Worm (Caenorhabditis elegans) whole organism, L4 larva: ENCODE results near the gene rpl-33.

Experiments used
- F26F4.8 ChIP-seq: fragments of 200-800 bp; sonication (Bioruptor generic); conservative IDR thresholded peaks from 2 replicates; pipeline ENCODE4 v1.3.6; 2022; ENCODE audit warnings: missing genetic modification characterization, missing compliant biosample characterization
- F37D6.2 ChIP-seq: sonication (generic microtip); optimal IDR thresholded peaks from 2 replicates; lab custom pipeline; 2016; ENCODE audit warnings: mild to moderate bottlenecking, missing genetic modification characterization, missing compliant biosample characterization
- Y48G9A.11 ChIP-seq: fragments of 200-800 bp; sonication (Bioruptor generic); IDR thresholded peaks from 2 replicates; pipeline ENCODE4 v1.3.6; 2022; ENCODE audit warnings: missing genetic modification reagents, missing genetic modification characterization, missing compliant biosample characterization
- Y75B8A.6 ChIP-seq: fragments of 200-800 bp; sonication (Bioruptor generic); IDR thresholded peaks from 2 replicates; pipeline ENCODE4 v1.3.6; 2022; ENCODE audit warnings: missing genetic modification reagents, missing genetic modification characterization, missing compliant biosample characterization
- ZK546.5 ChIP-seq, 2 experiments: sonication (generic microtip); optimal IDR thresholded peaks; 2 replicates each; lab custom pipeline; 2017; ENCODE audit warnings: missing biosample characterization in 2 of 2, missing genetic modification characterization in 2 of 2
- aha-1 ChIP-seq: fragments of 150-350 bp; peaks from one replicate; lab custom pipeline; 2014; ENCODE audit warnings: missing biosample characterization, missing genetic modification characterization
- ama-1 ChIP-seq: fragments of 150-350 bp; optimal IDR thresholded peaks from 2 replicates; lab custom pipeline; 2014; ENCODE audit warnings: inconsistent platforms, mixed read lengths
- ceh-28 ChIP-seq: fragments of 150-350 bp; optimal IDR thresholded peaks from 2 replicates; lab custom pipeline; 2014; ENCODE audit warnings: missing biosample characterization, missing genetic modification reagents, missing genetic modification characterization
- ceh-62 ChIP-seq: sonication (generic microtip); optimal IDR thresholded peaks from 2 replicates; lab custom pipeline; 2017; ENCODE audit warnings: missing biosample characterization, missing genetic modification characterization
- ces-1 ChIP-seq: fragments of 150-350 bp; sonication (generic microtip); optimal IDR thresholded peaks from 4 replicates; lab custom pipeline; 2014; ENCODE audit warnings: missing biosample characterization, missing genetic modification reagents, missing genetic modification characterization
- cey-2 ChIP-seq: sonication (generic microtip); optimal IDR thresholded peaks from 3 replicates; lab custom pipeline; 2017; ENCODE audit warnings: missing genetic modification characterization, mild to moderate bottlenecking, missing compliant biosample characterization, antibody characterized with exemption, borderline replicate concordance; ENCODE audit not compliant: insufficient read depth
- daf-12 ChIP-seq: fragments of 150-350 bp; optimal IDR thresholded peaks from 2 replicates; lab custom pipeline; 2014; ENCODE audit warnings: missing biosample characterization, missing genetic modification reagents, missing genetic modification characterization
- daf-19 ChIP-seq: fragments of 200-800 bp; sonication (Bioruptor generic); conservative IDR thresholded peaks from 2 replicates; pipeline ENCODE4 v1.3.6; 2022; ENCODE audit warnings: missing genetic modification characterization, missing compliant biosample characterization
- dmd-6 ChIP-seq: fragments of 200-800 bp; sonication (Bioruptor generic); IDR thresholded peaks from 2 replicates; pipeline ENCODE4 v1.3.6; 2022; ENCODE audit warnings: missing genetic modification reagents, missing genetic modification characterization, missing compliant biosample characterization
- duxl-1 ChIP-seq: sonication (generic microtip); optimal IDR thresholded peaks from 2 replicates; lab custom pipeline; 2016; ENCODE audit warnings: mild to moderate bottlenecking, missing genetic modification characterization, moderate library complexity, missing compliant biosample characterization; ENCODE audit not compliant: poor library complexity
- egl-43 ChIP-seq: fragments of 200-800 bp; sonication (Bioruptor generic); IDR thresholded peaks from 2 replicates; pipeline ENCODE4 v1.3.6; 2022; ENCODE audit warnings: missing genetic modification reagents, missing genetic modification characterization, missing compliant biosample characterization
- fkh-10 ChIP-seq: fragments of 150-350 bp; optimal IDR thresholded peaks from 2 replicates; lab custom pipeline; 2014; ENCODE audit warnings: missing biosample characterization, missing genetic modification reagents, missing genetic modification characterization
- fos-1 ChIP-seq: fragments of 150-350 bp; optimal IDR thresholded peaks from 2 replicates; lab custom pipeline; 2014; ENCODE audit warnings: missing biosample characterization, missing genetic modification characterization
- hlh-11 ChIP-seq: fragments of 200-800 bp; sonication (Bioruptor generic); optimal IDR thresholded peaks from 2 replicates; lab custom pipeline; 2018; ENCODE audit warnings: mild to moderate bottlenecking, missing genetic modification characterization, missing compliant biosample characterization
- hmg-1.1 ChIP-seq: fragments of 200-800 bp; sonication (Bioruptor generic); IDR thresholded peaks from 2 replicates; pipeline ENCODE4 v1.3.6; 2022; ENCODE audit warnings: missing genetic modification reagents, missing genetic modification characterization, missing compliant biosample characterization
- lim-7 ChIP-seq: fragments of 200-800 bp; sonication (Bioruptor generic); IDR thresholded peaks from 2 replicates; pipeline ENCODE4 v1.3.6; 2022; ENCODE audit warnings: missing genetic modification characterization, missing compliant biosample characterization
- lin-1 ChIP-seq: fragments of 200-800 bp; sonication (Bioruptor generic); IDR thresholded peaks from 2 replicates; pipeline ENCODE4 v1.3.6; 2022; ENCODE audit warnings: missing genetic modification reagents, missing genetic modification characterization, missing compliant biosample characterization
- lin-13 ChIP-seq: fragments of 150-350 bp; optimal IDR thresholded peaks from 2 replicates; lab custom pipeline; 2014; ENCODE audit warnings: missing biosample characterization, missing genetic modification reagents, missing genetic modification characterization
- lir-3 ChIP-seq: sonication (generic microtip); optimal IDR thresholded peaks from 2 replicates; lab custom pipeline; 2016; ENCODE audit warnings: mild to moderate bottlenecking, missing genetic modification characterization, missing compliant biosample characterization
- lsy-2 ChIP-seq, 2 experiments: fragments of 150-350 bp in 1 of 2; sonication (generic microtip) in 1 of 2; optimal IDR thresholded peaks; 2 replicates each; lab custom pipeline; 2014 to 2017; ENCODE audit warnings: missing biosample characterization in 2 of 2, missing genetic modification characterization in 2 of 2
- madf-5 ChIP-seq, 2 experiments: fragments of 200-800 bp; sonication (Bioruptor generic); IDR thresholded peaks; 2 replicates each; pipeline ENCODE4 v1.3.6; 2022; ENCODE audit warnings: missing compliant biosample characterization in 2 of 2, missing genetic modification characterization in 2 of 2
- madf-9 ChIP-seq: fragments of 200-800 bp; sonication (Bioruptor generic); conservative IDR thresholded peaks from 2 replicates; pipeline ENCODE4 v1.3.6; 2022; ENCODE audit warnings: missing genetic modification reagents, missing genetic modification characterization, missing compliant biosample characterization
- mdl-1 ChIP-seq, 2 experiments: fragments of 150-350 bp in 1 of 2; sonication (generic microtip) in 1 of 2; optimal IDR thresholded peaks; 2 replicates each; lab custom pipeline; 2014 to 2017; ENCODE audit warnings: missing biosample characterization in 2 of 2, missing genetic modification characterization in 2 of 2
- mep-1 ChIP-seq: fragments of 150-350 bp; sonication (generic microtip); optimal IDR thresholded peaks from 3 replicates; lab custom pipeline; 2014; ENCODE audit warnings: missing biosample characterization, missing genetic modification characterization
- mes-2 ChIP-seq: sonication (generic microtip); optimal IDR thresholded peaks from 2 replicates; lab custom pipeline; 2016; ENCODE audit warnings: missing genotype, mild to moderate bottlenecking, missing genetic modification characterization, missing compliant biosample characterization; ENCODE audit not compliant: poor library complexity, severe bottlenecking
- mxl-3 ChIP-seq: fragments of 200-800 bp; sonication (Bioruptor generic); optimal IDR thresholded peaks from 2 replicates; lab custom pipeline; 2018; ENCODE audit warnings: mild to moderate bottlenecking, missing genetic modification characterization, missing compliant biosample characterization
- nhr-10 ChIP-seq: fragments of 150-350 bp; optimal IDR thresholded peaks from 2 replicates; lab custom pipeline; 2014; ENCODE audit warnings: missing biosample characterization, missing genetic modification characterization
- nhr-102 ChIP-seq: sonication (generic microtip); optimal IDR thresholded peaks from 2 replicates; lab custom pipeline; 2016; ENCODE audit warnings: mild to moderate bottlenecking, missing genetic modification characterization, moderate library complexity, missing compliant biosample characterization
- nhr-11 ChIP-seq: fragments of 150-350 bp; optimal IDR thresholded peaks from 2 replicates; lab custom pipeline; 2014; ENCODE audit warnings: missing biosample characterization, missing genetic modification characterization
- nhr-111 ChIP-seq: fragments of 200-800 bp; sonication (Bioruptor generic); optimal IDR thresholded peaks from 2 replicates; lab custom pipeline; 2018; ENCODE audit warnings: mild to moderate bottlenecking, missing genetic modification characterization, missing compliant biosample characterization
- nhr-28 ChIP-seq: fragments of 150-350 bp; optimal IDR thresholded peaks from 2 replicates; lab custom pipeline; 2014; ENCODE audit warnings: missing biosample characterization, missing genetic modification characterization
- nhr-42 ChIP-seq: fragments of 200-800 bp; sonication (Bioruptor generic); IDR thresholded peaks from 2 replicates; pipeline ENCODE4 v1.3.6; 2022; ENCODE audit warnings: missing genetic modification characterization, missing compliant biosample characterization
- nhr-48 ChIP-seq: sonication (generic microtip); optimal IDR thresholded peaks from 2 replicates; lab custom pipeline; 2016; ENCODE audit warnings: mild to moderate bottlenecking, missing genetic modification characterization, missing compliant biosample characterization
- nhr-76 ChIP-seq: fragments of 150-350 bp; optimal IDR thresholded peaks from 2 replicates; lab custom pipeline; 2014; ENCODE audit warnings: missing biosample characterization, missing genetic modification characterization
- rbr-2 ChIP-seq: sonication (generic microtip); optimal IDR thresholded peaks from 2 replicates; lab custom pipeline; 2016; ENCODE audit warnings: missing genotype, missing genetic modification characterization, missing compliant biosample characterization
- saeg-2 ChIP-seq: fragments of 200-800 bp; sonication (Bioruptor generic); IDR thresholded peaks from 2 replicates; pipeline ENCODE4 v1.3.6; 2022; ENCODE audit warnings: missing genetic modification reagents, missing genetic modification characterization, missing compliant biosample characterization
- sdz-12 ChIP-seq: fragments of 200-800 bp; sonication (Bioruptor generic); optimal IDR thresholded peaks from 2 replicates; lab custom pipeline; 2018; ENCODE audit warnings: mild to moderate bottlenecking, missing genetic modification characterization, missing compliant biosample characterization
- set-16 ChIP-seq: fragments of 200-800 bp; sonication (Bioruptor generic); IDR thresholded peaks from 2 replicates; pipeline ENCODE4 v1.3.6; 2022; ENCODE audit warnings: missing genetic modification reagents, missing genetic modification characterization, missing compliant biosample characterization
- skn-1 ChIP-seq: fragments of 150-350 bp; optimal IDR thresholded peaks from 2 replicates; lab custom pipeline; 2014; ENCODE audit warnings: missing biosample characterization, missing genetic modification characterization
- snpc-1.2 ChIP-seq: fragments of 200-800 bp; sonication (Bioruptor generic); IDR thresholded peaks from 2 replicates; pipeline ENCODE4 v1.3.6; 2022; ENCODE audit warnings: missing genetic modification reagents, missing genetic modification characterization, missing compliant biosample characterization
- spr-1 ChIP-seq: sonication (generic microtip); optimal IDR thresholded peaks from 2 replicates; lab custom pipeline; 2016; ENCODE audit warnings: mild to moderate bottlenecking, missing genetic modification characterization, missing compliant biosample characterization
- spr-3 ChIP-seq: fragments of 200-800 bp; sonication (Bioruptor generic); optimal IDR thresholded peaks from 2 replicates; lab custom pipeline; 2018; ENCODE audit warnings: mild to moderate bottlenecking, missing genetic modification characterization, missing compliant biosample characterization
- tra-1 ChIP-seq: fragments of 200-800 bp; sonication (Bioruptor generic); IDR thresholded peaks from 2 replicates; pipeline ENCODE4 v1.3.6; 2022; ENCODE audit warnings: missing genetic modification reagents, missing genetic modification characterization, missing compliant biosample characterization
- unc-130 ChIP-seq: sonication (generic microtip); optimal IDR thresholded peaks from 2 replicates; lab custom pipeline; 2016; ENCODE audit warnings: missing genetic modification reagents, missing genetic modification characterization, missing compliant biosample characterization
- zip-2 ChIP-seq: fragments of 150-350 bp; optimal IDR thresholded peaks from 2 replicates; lab custom pipeline; 2014; ENCODE audit warnings: missing biosample characterization, missing genetic modification characterization

The rpl-33 gene

DNA sequence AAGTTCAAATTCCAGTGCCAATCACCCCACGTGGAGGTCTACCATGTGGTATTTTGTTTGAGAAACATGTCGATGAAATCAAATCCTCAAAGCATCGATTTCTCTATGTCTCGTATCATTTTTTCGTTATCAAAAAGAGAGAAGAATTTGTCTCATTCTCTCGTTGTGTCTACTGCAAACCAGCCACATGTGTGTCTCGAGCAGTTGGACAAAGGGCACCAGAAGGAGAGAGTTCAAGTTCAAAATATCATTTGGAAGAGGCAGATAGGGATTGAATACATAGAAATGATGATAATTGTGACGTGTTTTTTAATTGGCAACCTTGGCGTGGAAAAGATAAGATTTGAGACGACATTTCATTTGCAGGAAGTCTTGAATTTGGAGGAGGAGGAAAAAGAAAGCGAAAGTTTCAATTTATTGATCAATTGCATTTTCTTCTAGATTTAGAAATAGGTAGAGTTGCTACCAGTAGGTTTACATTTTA, 46.0 kb upstream of the rpl-33 start (continued):
- no peak for TF ChIP-seq sdz-12
- peak; percentile 94 for TF ChIP-seq mxl-3 (GFP tag; lab: Kevin White, UChicago)
- peak; percentile 45 for TF ChIP-seq nhr-48 (tag; lab: Kevin White, UChicago)

ce11 chrII:7060202-7060601, 45.2 kb upstream of the rpl-33 start:
- TF ChIP-seq set-16 (GFP tag; lab: Robert Waterston, UW) (no peak), madf-9 (GFP tag; lab: Robert Waterston, UW) (0 out of 2 replicates have a peak, but pooled peaks have one; percentile 28), Y75B8A.6 (GFP tag; lab: Robert Waterston, UW) (no peak), hmg-1.1 (GFP tag; lab: Robert Waterston, UW) (no peak), fos-1 (tag; lab: Kevin White, UChicago) (no peak), ceh-62 (tag; lab: Kevin White, UChicago) (no peak), egl-43 (no peak), lsy-2 (tag; optimal IDR thresholded peaks at IDR 0.05; lab: Kevin White, UChicago) (no peak), nhr-42 (GFP tag; lab: Robert Waterston, UW) (no peak), lim-7 (GFP tag; lab: Robert Waterston, UW) (no peak), fkh-10 (GFP tag; lab: Kevin White, UChicago) (no peak), spr-1 (no peak), lir-3 (tag; lab: Kevin White, UChicago) (no peak), ama-1 (lab: Kevin White, UChicago) (no peak), nhr-11 (tag; lab: Kevin White, UChicago) (peak; percentile 29), sdz-12 (no peak), ceh-28 (tag; lab: Kevin White, UChicago) (no peak), rbr-2 (no peak), skn-1 (tag; lab: Kevin White, UChicago) (no peak), ZK546.5 (tag; optimal IDR thresholded peaks at IDR 0.05; lab: Kevin White, UChicago) (no peak), lin-13 (GFP tag; lab: Kevin White, UChicago) (no peak), nhr-76 (no peak), saeg-2 (no peak), mes-2 (no peak), F37D6.2 (no peak), hlh-11 (tag; lab: Kevin White, UChicago) (peak; percentile 92), mdl-1 (tag; optimal IDR thresholded peaks at IDR 0.05; lab: Kevin White, UChicago) (peak in 1 of 2 experiments; percentile 68), snpc-1.2 (GFP tag; lab: Robert Waterston, UW) (no peak), nhr-28 (tag; lab: Kevin White, UChicago) (peak; percentile 28), nhr-102 (peak; percentile 60), daf-12 (tag; lab: Kevin White, UChicago) (no peak), mep-1 (tag; lab: Kevin White, UChicago) (no peak), nhr-10 (tag; lab: Kevin White, UChicago) (no peak), spr-3 (GFP tag; lab: Kevin White, UChicago) (no peak), daf-19 (GFP tag; lab: Robert Waterston, UW) (no peak), Y48G9A.11 (GFP tag; lab: Robert Waterston, UW) (no peak), nhr-111 (GFP tag; lab: Kevin White, UChicago) (no peak), F26F4.8 (no peak), duxl-1 (tag; lab: Kevin White, UChicago) (no peak), lin-1 (GFP tag; lab: Robert Waterston, UW) (peak; percentile 70), aha-1 (tag; lab: Kevin White, UChicago) (no peak), madf-5 (GFP tag; IDR thresholded peaks at IDR 0.05; lab: Robert Waterston, UW) (no peak), dmd-6 (peak; percentile 98), tra-1 (peak; percentile 87), ces-1 (GFP tag; lab: Kevin White, UChicago) (no peak), zip-2 (peak; percentile 14), cey-2 (tag; lab: Kevin White, UChicago) (no peak), unc-130 (no peak)
